Worm (Caenorhabditis elegans): Measurements from ENCODE around the gene cfim-2.

cfim-2 gene

ce11 chrIV:8949078-8950039, 23.2 kb downstream of the cfim-2 start:
- TF ChIP-seq nhr-237 (tag; optimal IDR thresholded peaks at IDR 0.05) (no peak), dpl-1 (GFP tag; optimal IDR thresholded peaks at IDR 0.05) (peak; percentile 9), nhr-28 (tag; optimal IDR thresholded peaks at IDR 0.05) (peak; percentile 90), pqm-1 (tag; optimal IDR thresholded peaks at IDR 0.05) (peak; percentile 93), nhr-111 (GFP tag; optimal IDR thresholded peaks at IDR 0.05) (no peak), nhr-11 (tag; optimal IDR thresholded peaks at IDR 0.05) (no peak), mep-1 (tag; optimal IDR thresholded peaks at IDR 0.05) (peak; percentile 73), zip-11 (GFP tag; IDR thresholded peaks at IDR 0.05) (no peak), T26A8.4 (GFP tag; IDR thresholded peaks at IDR 0.05) (no peak), mes-2 (tag; optimal IDR thresholded peaks at IDR 0.05; ENCODE audit: poor library complexity, severe bottlenecking) (no peak), ctbp-1 (GFP tag; IDR thresholded peaks at IDR 0.05) (peak; percentile 49), nhr-48 (tag; optimal IDR thresholded peaks at IDR 0.05) (peak; percentile 73), aly-2 (tag; optimal IDR thresholded peaks at IDR 0.05) (no peak), lin-15B (tag; optimal IDR thresholded peaks at IDR 0.05) (no peak), hlh-30 (tag; optimal IDR thresholded peaks at IDR 0.05; ENCODE audit: insufficient read depth) (peak; percentile 97), spr-1 (tag; optimal IDR thresholded peaks at IDR 0.05) (no peak), F44E2.7 (GFP tag; IDR thresholded peaks at IDR 0.05) (no peak), snpc-4 (tag; optimal IDR thresholded peaks at IDR 0.05) (no peak), lin-13 (GFP tag; optimal IDR thresholded peaks at IDR 0.05) (peak; percentile 39), daf-19 (GFP tag; conservative IDR thresholded peaks at IDR 0.05) (no peak), F49E8.2 (tag; optimal IDR thresholded peaks at IDR 0.05; ENCODE audit: borderline replicate concordance) (no peak), ZK546.5 (tag; optimal IDR thresholded peaks at IDR 0.05) (no peak), saeg-2 (GFP tag; IDR thresholded peaks at IDR 0.05) (no peak), jun-1 (tag; optimal IDR thresholded peaks at IDR 0.05) (no peak), zfp-2 (tag; optimal IDR thresholded peaks at IDR 0.05) (no peak), nhr-102 (tag; optimal IDR thresholded peaks at IDR 0.05) (peak; percentile 40), mxl-2 (GFP tag; conservative IDR thresholded peaks at IDR 0.05) (peak; percentile 73; the same call in 1 of the 2 replicates), fos-1 (tag; optimal IDR thresholded peaks at IDR 0.05) (no peak), unc-62 (GFP tag; optimal IDR thresholded peaks at IDR 0.05 in 1 of 2) (peak in 1 of 2 experiments; percentile 96), unc-62 (tag; optimal IDR thresholded peaks at IDR 0.05) (no peak), mdt-29 (GFP tag; IDR thresholded peaks at IDR 0.05) (peak; percentile 76), dve-1 (tag; optimal IDR thresholded peaks at IDR 0.05; ENCODE audit: insufficient read depth) (peak; percentile 87), snpc-1.2 (GFP tag; IDR thresholded peaks at IDR 0.05) (no peak), R02D3.7 (tag; optimal IDR thresholded peaks at IDR 0.05) (no peak), mxl-3 (GFP tag; optimal IDR thresholded peaks at IDR 0.05) (peak; percentile 89), ceh-28 (tag; optimal IDR thresholded peaks at IDR 0.05) (no peak), lin-1 (GFP tag; IDR thresholded peaks at IDR 0.05) (no peak), lsy-2 (tag; optimal IDR thresholded peaks at IDR 0.05) (peak in 1 of 2 experiments; percentile 82), nhr-25 (tag; optimal IDR thresholded peaks at IDR 0.05; ENCODE audit: borderline replicate concordance, insufficient read depth) (no peak), set-16 (GFP tag; IDR thresholded peaks at IDR 0.05) (no peak), unc-39 (tag; optimal IDR thresholded peaks at IDR 0.05) (no peak), nhr-76 (tag; optimal IDR thresholded peaks at IDR 0.05) (peak; percentile 15), fkh-10 (GFP tag; optimal IDR thresholded peaks at IDR 0.05) (no peak), spr-3 (GFP tag; optimal IDR thresholded peaks at IDR 0.05) (no peak), D1046.2 (GFP tag; IDR thresholded peaks at IDR 0.05) (no peak), nhr-77 (tag; optimal IDR thresholded peaks at IDR 0.05) (peak; percentile 59), attf-4 (tag; optimal IDR thresholded peaks at IDR 0.05) (no peak), ceh-82 (tag; optimal IDR thresholded peaks at IDR 0.05) (no peak), madf-9 (GFP tag; conservative IDR thresholded peaks at IDR 0.05) (0 out of 2 replicates have a peak, but pooled peaks have one; percentile 24), ceh-20 (GFP tag; IDR thresholded peaks at IDR 0.05) (peak; percentile 84)
